Worm (Caenorhabditis elegans) whole organism, L2 larva: Measurements from ENCODE around the gene C12D8.9.

Experiments
- ama-1 ChIP-seq: fragments of 150-350 bp; optimal IDR thresholded peaks from 2 replicates; lab custom pipeline; 2018; ENCODE audit warnings: inconsistent platforms
- lin-13 ChIP-seq: fragments of 150-350 bp; optimal IDR thresholded peaks from 2 replicates; lab custom pipeline; 2014; ENCODE audit warnings: missing biosample characterization, missing genetic modification reagents, missing genetic modification characterization
- lsy-2 ChIP-seq, 2 experiments: fragments of 150-350 bp in 1 of 2; sonication (generic microtip) in 1 of 2; optimal IDR thresholded peaks; 2 replicates each; lab custom pipeline; 2014 to 2017; ENCODE audit warnings: missing biosample characterization in 2 of 2, missing genetic modification characterization in 2 of 2
- nhr-12 ChIP-seq: fragments of 150-350 bp; optimal IDR thresholded peaks from 2 replicates; lab custom pipeline; 2014; ENCODE audit warnings: missing biosample characterization, missing genetic modification characterization
- skn-1 ChIP-seq: sonication (generic microtip); optimal IDR thresholded peaks from 2 replicates; lab custom pipeline; 2017; ENCODE audit warnings: missing biosample characterization, missing genetic modification characterization
- zag-1 ChIP-seq: fragments of 150-350 bp; optimal IDR thresholded peaks from 2 replicates; lab custom pipeline; 2014; ENCODE audit warnings: missing biosample characterization, missing genetic modification characterization
- ztf-4 ChIP-seq: fragments of 150-350 bp; optimal IDR thresholded peaks from 2 replicates; lab custom pipeline; 2014; ENCODE audit warnings: missing biosample characterization, missing genetic modification characterization

DNA sequence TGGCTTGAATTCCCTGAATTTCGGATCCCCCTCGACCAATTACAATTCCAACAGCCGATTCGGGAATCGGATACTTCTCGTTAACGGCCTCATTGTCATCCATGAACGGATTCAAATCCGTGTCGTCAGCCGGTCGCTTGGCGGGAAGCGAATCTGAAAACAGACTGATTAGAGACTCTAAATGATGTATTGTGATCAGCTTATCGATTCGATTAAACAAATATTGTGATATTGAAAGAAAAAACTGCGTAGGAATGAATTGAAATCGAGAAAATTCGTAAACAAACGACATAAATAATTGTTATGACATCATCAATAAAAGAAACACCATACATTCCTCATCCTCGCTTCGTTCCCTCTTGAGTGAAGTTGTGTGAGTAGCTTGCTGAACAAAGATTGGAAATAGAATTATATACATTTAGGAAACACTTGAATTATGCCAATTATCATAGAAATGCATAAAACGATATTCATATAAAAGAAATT is 5.0 kb downstream of the C12D8.9 start:
- TF ChIP-seq zag-1 (tag; lab: Kevin White, UChicago) (no peak), ama-1 (lab: Kevin White, UChicago) (no peak), lsy-2 (tag; optimal IDR thresholded peaks at IDR 0.05; lab: Kevin White, UChicago) (no peak), lin-13 (no peak), skn-1 (tag; lab: Kevin White, UChicago) (no peak), nhr-12 (no peak), ztf-4 (no peak)
